Worm (Caenorhabditis elegans): ENCODE measurements around the gene kel-3.
A peak's percentile ranks its signal among the peaks of the same experiment; 100 is the strongest.

The kel-3 gene

DNA sequence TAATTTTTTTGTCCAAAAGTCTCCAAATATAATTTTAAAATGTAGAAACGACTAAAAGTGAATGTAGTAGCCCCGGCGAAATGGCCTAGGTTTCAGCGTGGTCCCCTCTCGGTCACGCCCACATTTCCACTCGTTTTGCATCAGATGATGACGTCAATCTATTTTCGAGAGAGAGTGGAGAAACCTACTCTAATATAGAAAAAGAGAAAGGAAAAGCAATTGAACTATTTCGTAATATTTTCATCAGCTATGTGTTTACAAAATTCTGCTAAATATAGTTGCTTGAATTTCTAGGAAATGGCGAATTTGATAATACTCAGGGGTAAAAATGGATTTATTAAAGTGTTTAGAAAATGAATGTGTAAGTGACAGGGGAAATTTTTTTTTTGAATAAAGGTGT lies 8.8 kb upstream of the kel-3 start (continued):
- TF ChIP-seq nhr-42 (GFP tag; IDR thresholded peaks at IDR 0.05) (no peak), fkh-10 (GFP tag; optimal IDR thresholded peaks at IDR 0.05) (peak; percentile 14), madf-5 (GFP tag; IDR thresholded peaks at IDR 0.05) (no peak), spr-3 (GFP tag; optimal IDR thresholded peaks at IDR 0.05) (no peak), ama-1 (optimal IDR thresholded peaks at IDR 0.05) (no peak)

DNA sequence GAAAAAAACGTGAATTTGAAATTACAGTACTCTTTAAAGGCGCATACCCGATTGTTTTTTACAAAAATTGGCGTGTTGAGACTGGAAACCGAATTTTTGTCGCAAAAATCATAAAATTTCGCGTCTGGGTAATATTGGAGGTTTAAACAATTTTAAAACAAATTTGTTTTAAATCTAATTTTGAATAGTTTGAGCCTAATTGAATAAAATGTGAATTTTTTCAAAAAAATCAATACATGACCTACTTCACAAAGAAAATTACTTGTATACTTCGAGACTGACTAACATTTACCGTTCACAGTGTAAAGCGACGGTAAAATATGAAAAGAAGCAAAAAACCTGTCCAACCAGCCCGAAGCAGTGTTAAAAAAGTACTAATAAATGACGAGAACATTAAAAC lies 7.3 kb upstream of the kel-3 start:
- no peak for TF ChIP-seq hmg-1.1 (GFP tag; IDR thresholded peaks at IDR 0.05)
- TF ChIP-seq fos-1 (tag; optimal IDR thresholded peaks at IDR 0.05): no peak
- TF ChIP-seq nhr-102 (tag; optimal IDR thresholded peaks at IDR 0.05): peak; percentile 13
- TF ChIP-seq unc-62 (GFP tag; optimal IDR thresholded peaks at IDR 0.05 in 1 of 2): peak in 1 of 2 experiments; percentile 51
- no peak for TF ChIP-seq unc-62 (tag; optimal IDR thresholded peaks at IDR 0.05)
- no peak for TF ChIP-seq ctbp-1 (GFP tag; IDR thresholded peaks at IDR 0.05)
- TF ChIP-seq Y105C5A.15 (GFP tag; IDR thresholded peaks at IDR 0.05): 0 out of 2 replicates have a peak, but pooled peaks have one; percentile 48

DNA sequence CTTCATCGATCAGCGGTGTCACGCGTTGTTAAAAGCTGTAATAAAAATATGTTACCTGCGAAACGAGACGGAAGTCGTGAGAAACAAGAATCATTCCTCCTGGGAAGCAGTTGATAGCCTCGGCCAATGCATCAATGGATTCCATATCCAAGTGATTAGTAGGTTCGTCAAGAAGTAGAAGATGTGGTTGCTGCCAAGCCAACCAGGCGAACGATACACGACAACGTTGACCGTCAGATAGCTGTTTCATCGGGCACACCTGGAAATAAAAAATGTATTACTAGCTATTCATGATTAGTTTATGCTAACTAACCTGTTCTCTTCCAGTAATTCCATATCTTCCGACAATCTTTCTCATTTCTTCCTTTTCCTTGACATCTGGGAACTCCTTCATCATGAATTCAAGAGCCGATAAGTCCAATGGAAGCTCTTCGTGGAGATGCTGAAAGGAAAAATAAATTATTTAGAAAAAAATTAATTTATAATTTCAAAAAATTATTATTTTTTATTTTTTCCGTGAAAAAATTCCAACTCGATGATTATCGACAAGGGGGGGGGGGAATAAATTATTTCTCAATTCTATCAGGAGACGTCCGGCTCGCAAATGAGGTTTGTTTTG lies 5.5 kb upstream of the kel-3 start, which contains the start of gene tag-164:
TSS of gene tag-164 (plus strand) at position 569 of the 619 bp plus-strand sequence.
- TF ChIP-seq unc-62 (GFP tag; optimal IDR thresholded peaks at IDR 0.05 in 1 of 2) (peak in 1 of 2 experiments; percentile 92), unc-62 (tag; optimal IDR thresholded peaks at IDR 0.05) (no peak), ceh-32 (tag; optimal IDR thresholded peaks at IDR 0.05; ENCODE audit: poor library complexity) (no peak), duxl-1 (tag; optimal IDR thresholded peaks at IDR 0.05; ENCODE audit: poor library complexity) (no peak), pha-4 (GFP tag; IDR thresholded peaks at IDR 0.05) (no peak), pha-4 (tag; optimal IDR thresholded peaks at IDR 0.05) (no peak), arid-1 (GFP tag; conservative IDR thresholded peaks at IDR 0.05) (no peak), daf-16 (GFP tag; optimal IDR thresholded peaks at IDR 0.05) (no peak), daf-16 (tag; optimal IDR thresholded peaks at IDR 0.05) (no peak)

DNA sequence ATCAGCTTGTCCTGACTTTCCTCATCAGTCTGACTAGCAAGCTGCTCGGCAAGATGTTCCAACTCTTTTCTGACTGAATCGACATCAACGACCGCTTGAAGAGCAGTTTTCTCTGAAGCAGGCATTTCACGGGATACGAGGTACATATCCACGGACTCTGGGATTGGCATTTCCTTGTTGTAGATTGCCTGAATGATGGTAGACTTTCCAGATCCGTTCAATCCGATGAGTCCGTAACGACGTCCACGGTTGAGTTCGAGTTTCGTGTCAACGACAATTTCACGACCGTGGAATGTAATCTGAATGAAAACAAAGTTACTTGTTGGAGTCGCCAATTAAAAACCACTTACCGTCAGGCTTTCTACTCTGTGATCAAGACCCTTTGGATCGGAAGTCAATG lies 3.1 kb upstream of the kel-3 start:
- no peak for TF ChIP-seq ceh-44 (GFP tag; IDR thresholded peaks at IDR 0.05)
- TF ChIP-seq dmd-6 (GFP tag; IDR thresholded peaks at IDR 0.05): no peak
- no peak for TF ChIP-seq egl-43 (GFP tag; IDR thresholded peaks at IDR 0.05)
- no peak for TF ChIP-seq nhr-102 (tag; optimal IDR thresholded peaks at IDR 0.05)
- no peak for TF ChIP-seq T20F7.1 (GFP tag; optimal IDR thresholded peaks at IDR 0.05)
- TF ChIP-seq nhr-28 (tag; optimal IDR thresholded peaks at IDR 0.05): no peak
- TF ChIP-seq zfp-3 (GFP tag; conservative IDR thresholded peaks at IDR 0.05): no peak
- no peak for TF ChIP-seq zip-11 (GFP tag; IDR thresholded peaks at IDR 0.05)
- TF ChIP-seq sdz-12 (GFP tag; optimal IDR thresholded peaks at IDR 0.05): no peak

DNA sequence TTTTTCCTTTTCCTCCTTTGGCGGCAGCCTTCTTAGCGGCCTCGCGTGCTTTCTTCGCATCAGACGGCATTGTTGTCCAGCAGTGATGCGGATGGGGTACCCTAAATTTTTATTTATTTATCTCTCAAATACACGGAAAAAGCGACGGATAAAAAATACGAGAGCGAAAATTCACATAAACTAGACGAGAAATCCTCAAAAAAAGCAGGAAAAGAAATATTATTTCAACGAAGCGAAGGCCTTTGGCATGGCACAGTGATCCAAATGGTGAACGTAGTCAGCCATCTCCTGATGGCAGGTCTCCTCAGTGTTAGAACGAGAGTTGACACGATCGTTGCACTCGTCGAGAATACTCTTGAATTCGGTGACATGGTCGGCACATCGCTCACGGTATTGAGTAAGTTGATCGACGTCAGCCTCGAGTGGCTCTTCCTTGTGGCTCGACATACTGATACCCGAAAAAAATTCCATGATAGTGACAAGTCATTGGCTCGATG lies 2.4 kb upstream of the kel-3 start, which contains the start of the genes abcf-2 and T27E9.2:
TSS of gene abcf-2 (minus strand) at position 101 of the 497 bp plus-strand sequence.
TSS of gene T27E9.2 (minus strand) at position 447 of the 497 bp plus-strand sequence.
- TF ChIP-seq aly-2 (tag; optimal IDR thresholded peaks at IDR 0.05) (no peak), nhr-28 (tag; optimal IDR thresholded peaks at IDR 0.05) (no peak), T26A8.4 (GFP tag; IDR thresholded peaks at IDR 0.05) (no peak), ceh-62 (tag; optimal IDR thresholded peaks at IDR 0.05) (no peak), set-16 (GFP tag; IDR thresholded peaks at IDR 0.05) (no peak), nhr-237 (tag; optimal IDR thresholded peaks at IDR 0.05) (no peak), lim-7 (GFP tag; IDR thresholded peaks at IDR 0.05) (no peak), ceh-28 (tag; optimal IDR thresholded peaks at IDR 0.05) (no peak), vab-7 (GFP tag; IDR thresholded peaks at IDR 0.05) (no peak), F44E2.7 (GFP tag; IDR thresholded peaks at IDR 0.05) (no peak), nhr-10 (tag; optimal IDR thresholded peaks at IDR 0.05) (no peak), F49E8.2 (tag; optimal IDR thresholded peaks at IDR 0.05; ENCODE audit: borderline replicate concordance) (no peak), nhr-11 (tag; optimal IDR thresholded peaks at IDR 0.05) (no peak), dmd-8 (GFP tag; IDR thresholded peaks at IDR 0.05) (no peak), Y105C5A.15 (GFP tag; IDR thresholded peaks at IDR 0.05) (no peak), ceh-82 (tag; optimal IDR thresholded peaks at IDR 0.05) (no peak), mes-2 (tag; optimal IDR thresholded peaks at IDR 0.05; ENCODE audit: poor library complexity, severe bottlenecking) (no peak), egl-27 (tag; optimal IDR thresholded peaks at IDR 0.05) (no peak), Y48G9A.11 (GFP tag; IDR thresholded peaks at IDR 0.05) (no peak)

All from whole organism, L4 larva.